Fruit fly (Drosophila melanogaster): ENCODE data around the gene Hsp23.

DNA sequence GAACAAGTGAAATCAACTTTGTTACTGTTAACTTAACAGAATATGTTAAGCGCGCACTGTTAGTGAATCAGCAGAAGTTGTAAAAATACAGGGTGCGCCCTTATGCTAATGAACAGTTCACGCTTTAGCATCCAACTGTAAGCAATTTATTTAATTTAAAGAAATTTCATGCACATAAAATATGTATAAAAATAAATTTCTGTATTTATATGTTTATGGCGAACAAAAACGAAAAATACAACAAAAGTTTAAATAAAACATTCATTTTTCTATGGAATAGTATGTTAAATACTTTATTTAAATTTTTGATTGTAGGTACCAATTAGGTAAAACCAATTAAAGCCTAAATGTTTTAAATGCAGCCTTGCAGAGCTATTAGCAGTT is 42.8 kb downstream of the Hsp23 start:
- TF ChIP-seq pan (optimal IDR thresholded peaks at IDR 0.05) (no peak), pan (GFP tag; optimal IDR thresholded peaks at IDR 0.05 in 1 of 2, IDR thresholded peaks at IDR 0.05 in 1 of 2) (peak in 1 of 2 experiments; percentile 53), CG10321 (GFP tag; IDR thresholded peaks at IDR 0.05) (no peak), cad (GFP tag; optimal IDR thresholded peaks at IDR 0.05) (no peak)

Measured in whole organism, embryonic.